Fruit fly (Drosophila melanogaster): ENCODE data around the gene slo.

dm6 chr3R:24626003-24626486 is 36.2 kb upstream of the slo start:
- TF ChIP-seq CG34422 (GFP tag; IDR thresholded peaks at IDR 0.05) (no peak), CG42726 (GFP tag; IDR thresholded peaks at IDR 0.05; ENCODE audit: partially characterized antibody) (no peak), H15 (GFP tag; IDR thresholded peaks at IDR 0.05) (no peak), usp (GFP tag; optimal IDR thresholded peaks at IDR 0.05) (no peak), prd (optimal IDR thresholded peaks at IDR 0.05) (no peak), prd (GFP tag; IDR thresholded peaks at IDR 0.05) (peak; percentile 31; the same call in 1 of the 3 replicates)
